Fruit fly (Drosophila melanogaster) whole organism, wandering third instar larva: ENCODE measurements around the gene dsx.

Experiments used
- Abd-B ChIP-seq: fragments of >200 bp; optimal IDR thresholded peaks from 2 replicates; lab custom pipeline; 2017; ENCODE audit warnings: missing biosample characterization, missing genetic modification characterization
- CG32264 ChIP-seq: fragments of 200-800 bp; sonication (Bioruptor generic); optimal IDR thresholded peaks from 2 replicates; lab custom pipeline; 2016; ENCODE audit warnings: missing biosample characterization, missing genetic modification characterization
- CG9705 ChIP-seq: fragments of 200-800 bp; sonication (Bioruptor generic); optimal IDR thresholded peaks from 2 replicates; lab custom pipeline; 2018; ENCODE audit warnings: missing biosample characterization, mild to moderate bottlenecking, missing genetic modification characterization
- CrebA ChIP-seq: fragments of 200-800 bp; sonication (Bioruptor generic); optimal IDR thresholded peaks from 2 replicates; lab custom pipeline; 2016; ENCODE audit warnings: missing biosample characterization, mild to moderate bottlenecking, missing genetic modification characterization, borderline replicate concordance
- Dfd ChIP-seq: fragments of >200 bp; optimal IDR thresholded peaks from 2 replicates; lab custom pipeline; 2017; ENCODE audit warnings: missing biosample characterization, missing genetic modification characterization
- Dif ChIP-seq: fragments of 200-275, 200-300 bp; sonication (Bioruptor generic); optimal IDR thresholded peaks from 2 replicates; lab custom pipeline; 2018; ENCODE audit warnings: missing biosample characterization, missing genetic modification characterization; ENCODE audit not compliant: partially characterized antibody
- GATAd ChIP-seq: sonication (Bioruptor generic); optimal IDR thresholded peaks from 2 replicates; lab custom pipeline; 2016; ENCODE audit warnings: missing biosample characterization, missing genetic modification characterization
- HLH106 ChIP-seq: fragments of 200-800 bp; optimal IDR thresholded peaks from 3 replicates; lab custom pipeline; 2019; ENCODE audit warnings: missing biosample characterization, mild to moderate bottlenecking, missing genetic modification characterization, moderate library complexity
- Hnf4 ChIP-seq: fragments of 200-800 bp; sonication (Bioruptor generic); optimal IDR thresholded peaks from 2 replicates; lab custom pipeline; 2016; ENCODE audit warnings: missing biosample characterization, mild to moderate bottlenecking, missing genetic modification characterization
- Hr78 ChIP-seq: fragments of >200 bp; optimal IDR thresholded peaks from 2 replicates; lab custom pipeline; 2017; ENCODE audit warnings: missing biosample characterization, missing genetic modification characterization
- Hr83 ChIP-seq: fragments of 200-300 bp; sonication (Bioruptor generic); optimal IDR thresholded peaks from 2 replicates; lab custom pipeline; 2016; ENCODE audit warnings: missing biosample characterization, mild to moderate bottlenecking, missing genetic modification characterization, moderate library complexity; ENCODE audit not compliant: poor library complexity, severe bottlenecking
- Jra ChIP-seq: sonication (Bioruptor generic); optimal IDR thresholded peaks from 2 replicates; lab custom pipeline; 2016; ENCODE audit warnings: missing biosample characterization, missing genetic modification characterization
- Mio ChIP-seq: sonication (Bioruptor generic); optimal IDR thresholded peaks from 2 replicates; lab custom pipeline; 2016; ENCODE audit warnings: missing biosample characterization, missing genetic modification characterization
- Myc ChIP-seq: fragments of >200 bp; optimal IDR thresholded peaks from 2 replicates; lab custom pipeline; 2017
- N ChIP-seq: fragments of >200 bp; optimal IDR thresholded peaks from 2 replicates; lab custom pipeline; 2018; ENCODE audit warnings: missing biosample characterization, missing external identifiers, missing genetic modification characterization
- OdsH ChIP-seq: fragments of 200-800 bp; sonication (Bioruptor generic); optimal IDR thresholded peaks from 2 replicates; lab custom pipeline; 2016; ENCODE audit warnings: missing biosample characterization, mild to moderate bottlenecking, missing genetic modification characterization
- Sp1 ChIP-seq: fragments of 200-800 bp; sonication (Bioruptor generic); optimal IDR thresholded peaks from 3 replicates; lab custom pipeline; 2019; ENCODE audit warnings: missing biosample characterization, mild to moderate bottlenecking, missing genetic modification characterization, moderate library complexity
- br ChIP-seq: fragments of 200-800 bp; sonication (Bioruptor generic); optimal IDR thresholded peaks from 2 replicates; lab custom pipeline; 2016; ENCODE audit warnings: missing biosample characterization, missing genetic modification characterization
- brk ChIP-seq: fragments of 200-800 bp; sonication (Bioruptor generic); optimal IDR thresholded peaks from 2 replicates; lab custom pipeline; 2016; ENCODE audit warnings: missing biosample characterization, mild to moderate bottlenecking, missing genetic modification characterization
- dl ChIP-seq, 2 experiments: fragments of 175-275, 200-275 bp in 1 of 2; fragments of 200-275 bp in 1 of 2; sonication (Bioruptor generic); optimal IDR thresholded peaks; lab custom pipeline; 2018; ENCODE audit warnings: mild to moderate bottlenecking in 2 of 2, missing biosample characterization in 2 of 2, missing genetic modification characterization in 2 of 2, moderate library complexity in 2 of 2; ENCODE audit not compliant: partially characterized antibody in 2 of 2, insufficient read depth in 1 of 2
- dmrt93B ChIP-seq: fragments of 200-800 bp; sonication (Bioruptor generic); optimal IDR thresholded peaks from 2 replicates; lab custom pipeline; 2018; ENCODE audit warnings: missing biosample characterization, mild to moderate bottlenecking, missing genetic modification characterization
- ey ChIP-seq: fragments of 200-800 bp; sonication (Bioruptor generic); optimal IDR thresholded peaks from 2 replicates; lab custom pipeline; 2016; ENCODE audit warnings: missing biosample characterization, missing genetic modification characterization
- foxo ChIP-seq, 2 experiments: fragments of 200-800 bp; sonication (Bioruptor generic); optimal IDR thresholded peaks; 2 replicates in 1 of 2; 3 replicates in 1 of 2; lab custom pipeline; 2016 to 2017; ENCODE audit warnings: missing biosample characterization in 2 of 2, missing genetic modification characterization in 2 of 2
- fru ChIP-seq: fragments of 200-800 bp; sonication (Bioruptor generic); optimal IDR thresholded peaks from 3 replicates; lab custom pipeline; 2016; ENCODE audit warnings: missing biosample characterization, mild to moderate bottlenecking, missing genetic modification characterization
- h ChIP-seq: fragments of 200-800 bp; sonication (Bioruptor generic); optimal IDR thresholded peaks from 3 replicates; lab custom pipeline; 2016; ENCODE audit warnings: missing biosample characterization, mild to moderate bottlenecking, missing genetic modification characterization
- jim ChIP-seq: fragments of 175-275, 200-325 bp; sonication (Bioruptor generic); optimal IDR thresholded peaks from 2 replicates; lab custom pipeline; 2016; ENCODE audit warnings: missing biosample characterization, mild to moderate bottlenecking, missing genetic modification characterization
- pan ChIP-seq: fragments of >200 bp; optimal IDR thresholded peaks from 2 replicates; lab custom pipeline; 2017
- psq ChIP-seq: fragments of 200-800 bp; sonication (Bioruptor generic); optimal IDR thresholded peaks from 3 replicates; lab custom pipeline; 2017; ENCODE audit warnings: missing biosample characterization, mild to moderate bottlenecking, missing genetic modification characterization, moderate library complexity
- rgr ChIP-seq: fragments of 200-800 bp; sonication (Bioruptor generic); optimal IDR thresholded peaks from 3 replicates; lab custom pipeline; 2016; ENCODE audit warnings: missing biosample characterization, mild to moderate bottlenecking, missing genetic modification characterization
- sage ChIP-seq: fragments of 200-800 bp; sonication (Bioruptor generic); optimal IDR thresholded peaks from 2 replicates; lab custom pipeline; 2016; ENCODE audit warnings: missing biosample characterization, mild to moderate bottlenecking, missing genetic modification characterization
- sv ChIP-seq: fragments of 200-800 bp; sonication (Bioruptor generic); optimal IDR thresholded peaks from 3 replicates; lab custom pipeline; 2016; ENCODE audit warnings: missing biosample characterization, missing genetic modification characterization
- tai ChIP-seq: sonication (Bioruptor generic); optimal IDR thresholded peaks from 2 replicates; lab custom pipeline; 2016; ENCODE audit warnings: missing biosample characterization, missing genetic modification characterization
- woc ChIP-seq: sonication (Bioruptor generic); optimal IDR thresholded peaks from 2 replicates; lab custom pipeline; 2016; ENCODE audit warnings: missing biosample characterization, mild to moderate bottlenecking, missing genetic modification characterization

Gene dsx

DNA sequence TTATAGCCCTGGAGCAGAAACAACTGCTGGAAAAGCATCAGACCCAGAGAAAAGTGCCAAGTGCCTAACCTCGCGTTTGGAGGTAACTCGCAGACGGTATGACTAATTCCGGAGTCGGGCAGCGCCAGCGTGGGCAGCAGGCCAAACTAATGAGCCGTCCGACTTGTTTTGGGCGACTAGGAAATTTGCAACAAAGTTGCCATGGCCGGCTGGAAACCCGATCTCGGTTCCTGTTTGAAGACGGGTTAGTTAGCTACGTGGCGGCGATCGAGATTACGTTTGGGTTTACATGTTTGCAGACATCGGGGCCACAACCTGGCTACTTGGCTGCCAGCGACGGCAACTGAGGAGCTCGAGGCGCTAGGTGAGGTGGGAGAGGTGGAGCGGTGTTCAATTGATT is 10.2 kb downstream of the dsx start:
- no peak for TF ChIP-seq Jra (GFP tag; lab: Kevin White, UChicago)
- no peak for TF ChIP-seq foxo (GFP tag; optimal IDR thresholded peaks at IDR 0.05; lab: Kevin White, UChicago)
- TF ChIP-seq Hr83 (GFP tag; lab: Kevin White, UChicago): no peak
- no peak for TF ChIP-seq CG32264 (GFP tag; lab: Kevin White, UChicago)
- TF ChIP-seq brk: no peak
- no peak for TF ChIP-seq Abd-B
- TF ChIP-seq jim (GFP tag; lab: Kevin White, UChicago): no peak
- no peak for TF ChIP-seq Hnf4 (GFP tag; lab: Kevin White, UChicago)
- no peak for TF ChIP-seq Myc
- no peak for TF ChIP-seq dmrt93B (GFP tag; lab: Kevin White, UChicago)
- no peak for TF ChIP-seq Hr78 (GFP tag; lab: Kevin White, UChicago)
- TF ChIP-seq woc (GFP tag; lab: Kevin White, UChicago): no peak
- TF ChIP-seq pan (lab: Kevin White, UChicago): no peak
- TF ChIP-seq h (GFP tag; lab: Kevin White, UChicago): no peak
- TF ChIP-seq psq (GFP tag; lab: Kevin White, UChicago): no peak
- TF ChIP-seq Sp1 (GFP tag; lab: Kevin White, UChicago): no peak

DNA sequence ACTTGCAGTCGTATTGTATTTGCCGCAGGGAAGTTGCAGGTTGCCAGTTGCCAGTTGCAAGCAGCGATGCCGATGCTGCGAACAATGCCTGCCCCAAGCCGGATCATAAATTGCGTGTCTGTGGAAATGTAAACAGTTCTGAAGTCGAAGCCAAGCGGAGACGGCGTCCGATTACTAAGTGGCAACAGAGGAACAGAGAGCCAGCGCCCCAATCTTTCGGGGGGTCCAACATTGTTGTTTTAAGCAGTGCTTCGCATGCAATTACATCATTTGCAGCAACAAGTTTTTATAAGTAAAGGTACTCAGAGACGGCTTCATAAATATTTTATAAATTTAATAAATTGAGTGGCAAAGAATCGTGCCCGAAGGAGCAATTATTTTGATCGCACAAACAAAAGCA is 12.7 kb downstream of the dsx start:
- TF ChIP-seq sv: no peak
- no peak for TF ChIP-seq OdsH
- TF ChIP-seq Hr83 (GFP tag; lab: Kevin White, UChicago): no peak
- TF ChIP-seq CG9705 (GFP tag; lab: Kevin White, UChicago): no peak
- TF ChIP-seq CG32264 (GFP tag; lab: Kevin White, UChicago): no peak
- TF ChIP-seq Dfd: no peak
- TF ChIP-seq HLH106 (tag; lab: Kevin White, UChicago): no peak
- TF ChIP-seq Abd-B: no peak
- no peak for TF ChIP-seq Sp1 (GFP tag; lab: Kevin White, UChicago)
- no peak for TF ChIP-seq fru

DNA sequence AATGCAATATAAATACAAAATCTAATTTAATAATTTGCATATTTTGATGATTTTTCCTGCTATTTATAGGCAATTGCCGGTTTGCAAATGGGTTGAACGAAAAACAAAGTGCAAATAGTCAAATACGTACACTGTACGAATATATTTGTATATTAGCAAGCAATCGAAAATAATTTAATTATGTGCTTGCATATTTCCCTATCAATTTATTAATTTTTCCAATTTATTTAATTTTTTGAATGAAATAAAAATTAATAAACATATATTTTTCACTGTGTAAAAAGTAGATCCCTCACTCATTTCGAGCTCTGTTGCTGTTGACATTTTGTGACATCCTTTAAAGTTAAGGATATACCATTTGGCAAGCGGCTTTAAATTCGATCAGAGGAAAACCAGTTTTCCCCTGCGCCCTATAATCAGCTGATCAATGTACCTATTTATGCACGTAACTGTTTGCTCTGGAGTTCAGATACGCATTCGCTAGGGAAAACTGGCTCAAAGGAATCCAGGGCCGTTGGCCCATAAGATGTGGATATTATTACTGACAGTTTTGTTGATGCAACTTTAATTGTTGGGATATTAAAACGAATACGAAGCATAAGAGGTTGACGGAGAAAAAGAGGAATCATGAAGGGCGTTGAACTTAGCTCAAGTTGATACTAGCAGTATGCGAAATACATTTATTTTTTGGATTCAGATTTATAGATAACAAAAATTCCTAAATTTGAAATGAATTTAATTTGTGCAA is 14.0 kb downstream of the dsx start:
- no peak for TF ChIP-seq Mio (GFP tag; lab: Kevin White, UChicago)
- no peak for TF ChIP-seq dl (GFP tag; optimal IDR thresholded peaks at IDR 0.05; lab: Kevin White, UChicago; ENCODE audit: insufficient read depth in 1 of 2, partially characterized antibody in 2 of 2)
- no peak for TF ChIP-seq Hr78 (GFP tag; lab: Kevin White, UChicago)
- no peak for TF ChIP-seq rgr (GFP tag; lab: Kevin White, UChicago)
- no peak for TF ChIP-seq Hr83 (GFP tag; lab: Kevin White, UChicago)
- TF ChIP-seq ey (GFP tag; lab: Kevin White, UChicago): no peak
- no peak for TF ChIP-seq GATAd
- no peak for TF ChIP-seq N (GFP tag; lab: Kevin White, UChicago)
- TF ChIP-seq h (GFP tag; lab: Kevin White, UChicago): no peak
- no peak for TF ChIP-seq woc (GFP tag; lab: Kevin White, UChicago)
- TF ChIP-seq br (GFP tag; lab: Kevin White, UChicago): no peak
- no peak for TF ChIP-seq sv
- TF ChIP-seq dmrt93B (GFP tag; lab: Kevin White, UChicago): no peak
- no peak for TF ChIP-seq Sp1 (GFP tag; lab: Kevin White, UChicago)
- no peak for TF ChIP-seq fru

DNA sequence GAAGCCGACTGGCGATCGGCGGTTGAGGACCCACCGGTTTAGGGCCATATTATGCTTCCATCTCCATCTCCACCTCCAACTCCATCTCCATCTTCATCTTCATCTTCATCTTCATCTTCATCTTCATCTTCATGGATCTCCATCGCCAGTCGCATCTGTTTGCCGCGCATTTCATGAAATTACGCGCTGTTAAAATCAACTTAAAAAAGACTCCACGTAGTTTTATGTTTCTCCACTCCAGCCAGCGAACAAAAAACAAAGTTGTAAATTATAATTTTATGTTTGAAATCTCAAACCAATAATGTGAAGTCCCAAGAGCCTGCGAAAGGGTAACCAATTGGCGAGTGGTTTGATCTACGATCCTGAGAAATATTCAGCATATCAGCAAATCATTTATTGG is 17.1 kb downstream of the dsx start:
- TF ChIP-seq ey (GFP tag; lab: Kevin White, UChicago) (no peak), h (GFP tag; lab: Kevin White, UChicago) (no peak), Myc (no peak), sage (GFP tag; lab: Kevin White, UChicago) (no peak), CrebA (GFP tag; lab: Kevin White, UChicago) (no peak), dmrt93B (GFP tag; lab: Kevin White, UChicago) (no peak), Mio (GFP tag; lab: Kevin White, UChicago) (no peak), tai (GFP tag; lab: Kevin White, UChicago) (no peak), Jra (GFP tag; lab: Kevin White, UChicago) (no peak), Hr83 (GFP tag; lab: Kevin White, UChicago) (no peak), jim (GFP tag; lab: Kevin White, UChicago) (no peak), Dif (GFP tag; lab: Kevin White, UChicago) (no peak)
